1 fruit fly cellular context compared by ENCODE assay signal in genomic region chr4:67063-67684, dm6.
TF ChIP-seq lines count a peak whose summit lies in the region.

TSS of gene RpS3A (minus strand) at chr4:67207.

TF ChIP-seq in whole organism, embryonic, 481 proteins besides CTCF, POLR2A, EP300 and RAD21 (continued from another document):
- TF ChIP-seq gem (tag; optimal IDR thresholded peaks at IDR 0.05; lab: Kevin White, UChicago) (peak; percentile 55), CG16815 (GFP tag; optimal IDR thresholded peaks at IDR 0.05; lab: Kevin White, UChicago) (peak; percentile 68), CG16813 (GFP tag; IDR thresholded peaks at IDR 0.05; lab: Robert Waterston, UW; ENCODE audit: partially characterized antibody) (no peak), Fer1 (GFP tag; optimal IDR thresholded peaks at IDR 0.05; lab: Kevin White, UChicago) (peak; percentile 80), CG6765 (GFP tag; optimal IDR thresholded peaks at IDR 0.05; lab: Kevin White, UChicago) (peak; percentile 86), CG17385 (GFP tag; optimal IDR thresholded peaks at IDR 0.05; lab: Kevin White, UChicago) (peak; percentile 80), CG7745 (tag; optimal IDR thresholded peaks at IDR 0.05; lab: Kevin White, UChicago) (peak; percentile 63), abd-A (tag; optimal IDR thresholded peaks at IDR 0.05; lab: Kevin White, UChicago) (no peak), crc (GFP tag; optimal IDR thresholded peaks at IDR 0.05; lab: Kevin White, UChicago) (peak; percentile 11), gfzf (GFP tag; optimal IDR thresholded peaks at IDR 0.05; lab: Kevin White, UChicago) (peak; percentile 38), pros (GFP tag; optimal IDR thresholded peaks at IDR 0.05; lab: Kevin White, UChicago) (no peak), D19B (GFP tag; optimal IDR thresholded peaks at IDR 0.05; lab: Kevin White, UChicago) (peak; percentile 51), jigr1 (GFP tag; IDR thresholded peaks at IDR 0.05; lab: Robert Waterston, UW) (no peak), Dp (GFP tag; optimal IDR thresholded peaks at IDR 0.05; lab: Kevin White, UChicago) (peak; percentile 3), H2.0 (GFP tag; IDR thresholded peaks at IDR 0.05; lab: Robert Waterston, UW) (no peak), Mad (GFP tag; optimal IDR thresholded peaks at IDR 0.05; lab: Kevin White, UChicago) (peak; percentile 56), sisA (GFP tag; IDR thresholded peaks at IDR 0.05; lab: Robert Waterston, UW) (no peak), Trl (optimal IDR thresholded peaks at IDR 0.05; lab: Kevin White, UChicago) (no peak), Trl (GFP tag; optimal IDR thresholded peaks at IDR 0.05; lab: Kevin White, UChicago) (peak; percentile 84), gt (GFP tag; IDR thresholded peaks at IDR 0.05; lab: Robert Waterston, UW) (no peak), Myb (GFP tag; optimal IDR thresholded peaks at IDR 0.05; lab: Kevin White, UChicago) (peak; percentile 44), CrebB (tag; optimal IDR thresholded peaks at IDR 0.05; lab: Kevin White, UChicago) (peak; percentile 82), CG11723 (GFP tag; optimal IDR thresholded peaks at IDR 0.05; lab: Kevin White, UChicago) (peak; percentile 97), CG12219 (GFP tag; optimal IDR thresholded peaks at IDR 0.05; lab: Kevin White, UChicago) (peak; percentile 84), crp (GFP tag; optimal IDR thresholded peaks at IDR 0.05; lab: Kevin White, UChicago) (peak in 1 of 2 experiments; percentile 48), sima (GFP tag; optimal IDR thresholded peaks at IDR 0.05; lab: Kevin White, UChicago) (no peak), sd (tag; optimal IDR thresholded peaks at IDR 0.05; lab: Kevin White, UChicago) (no peak), CG13624 (GFP tag; optimal IDR thresholded peaks at IDR 0.05; lab: Kevin White, UChicago) (peak; percentile 86), Ets97D (GFP tag; optimal IDR thresholded peaks at IDR 0.05; lab: Kevin White, UChicago) (peak; percentile 99), CG6689 (GFP tag; IDR thresholded peaks at IDR 0.05; lab: Robert Waterston, UW) (no peak; the same call in 1 of the 2 replicates), CG8478 (optimal IDR thresholded peaks at IDR 0.05; lab: Kevin White, UChicago) (no peak), CG12769 (tag; optimal IDR thresholded peaks at IDR 0.05; lab: Kevin White, UChicago) (peak; percentile 79), Elba2 (GFP tag; optimal IDR thresholded peaks at IDR 0.05; lab: Kevin White, UChicago) (peak; percentile 25)
